Fruit fly (Drosophila melanogaster) whole organism, embryonic: ENCODE results near the gene CG15431.

ENCODE experiments used
- Aef1 ChIP-seq: fragments of 200-800 bp; sonication (Bioruptor generic); IDR thresholded peaks from 3 replicates; pipeline ENCODE4 v1.3.6; 2022; ENCODE audit warnings: missing biosample characterization, missing genetic modification characterization
- Bgb ChIP-seq: fragments of 200-800 bp; sonication (Bioruptor generic); IDR thresholded peaks from 2 replicates; pipeline ENCODE4 v1.3.6; 2022; ENCODE audit warnings: missing biosample characterization, missing genetic modification characterization; ENCODE audit not compliant: partially characterized antibody
- CG10147 ChIP-seq: fragments of 200-800 bp; sonication (Bioruptor generic); optimal IDR thresholded peaks from 2 replicates; lab custom pipeline; 2019; ENCODE audit warnings: missing biosample characterization, mild to moderate bottlenecking, missing genetic modification characterization, moderate library complexity
- CG10209 ChIP-seq: fragments of 200-800 bp; sonication (Bioruptor generic); optimal IDR thresholded peaks from 3 replicates; lab custom pipeline; 2017; ENCODE audit warnings: missing biosample characterization, mild to moderate bottlenecking, missing genetic modification characterization, missing genetic modification reagents
- CG1024 ChIP-seq: fragments of 200-800 bp; sonication (Bioruptor generic); IDR thresholded peaks from 2 replicates; pipeline ENCODE4 v1.3.6; 2022; ENCODE audit warnings: missing biosample characterization, missing genetic modification characterization
- CG12744 ChIP-seq: fragments of 200-800 bp; sonication (Bioruptor generic); optimal IDR thresholded peaks from 2 replicates; lab custom pipeline; 2016; ENCODE audit warnings: missing biosample characterization, missing genetic modification characterization
- CG13287 ChIP-seq: fragments of 200-800 bp; sonication (Bioruptor generic); IDR thresholded peaks from 2 replicates; pipeline ENCODE4 v1.3.6; 2022; ENCODE audit warnings: missing biosample characterization, missing genetic modification characterization; ENCODE audit not compliant: partially characterized antibody
- CG14014 ChIP-seq: fragments of 200-800 bp; sonication (Bioruptor generic); IDR thresholded peaks from 2 replicates; pipeline ENCODE4 v1.3.6; 2022; ENCODE audit warnings: missing biosample characterization, missing genetic modification characterization
- CG16779 ChIP-seq: fragments of 200-800 bp; sonication (Bioruptor generic); IDR thresholded peaks from 2 replicates; pipeline ENCODE4 v1.3.6; 2022; ENCODE audit warnings: missing biosample characterization, missing genetic modification characterization
- CG16813 ChIP-seq: fragments of 200-800 bp; sonication (Bioruptor generic); IDR thresholded peaks from 3 replicates; pipeline ENCODE4 v1.3.6; 2022; ENCODE audit warnings: missing biosample characterization, missing genetic modification characterization; ENCODE audit not compliant: partially characterized antibody
- CG18262 ChIP-seq: fragments of 200-800 bp; optimal IDR thresholded peaks from 3 replicates; lab custom pipeline; 2019; ENCODE audit warnings: missing biosample characterization, mild to moderate bottlenecking, missing genetic modification characterization, moderate library complexity
- CG18764 ChIP-seq: fragments of 200-800 bp; sonication (Bioruptor generic); optimal IDR thresholded peaks from 3 replicates; lab custom pipeline; 2016; ENCODE audit warnings: missing biosample characterization, missing genetic modification characterization
- CG2199 ChIP-seq: fragments of 200-800 bp; sonication (Bioruptor generic); IDR thresholded peaks from 3 replicates; pipeline ENCODE4 v1.3.6; 2022; ENCODE audit warnings: missing biosample characterization, missing genetic modification characterization
- CG32532 ChIP-seq: fragments of 200-800 bp; sonication (Bioruptor generic); IDR thresholded peaks from 2 replicates; pipeline ENCODE4 v1.3.6; 2022; ENCODE audit warnings: missing biosample characterization, missing genetic modification characterization
- CG33557 ChIP-seq: fragments of 200-800 bp; sonication (Bioruptor generic); optimal IDR thresholded peaks from 2 replicates; lab custom pipeline; 2019; ENCODE audit warnings: missing biosample characterization, mild to moderate bottlenecking, missing genetic modification characterization, moderate library complexity
- CG9817 ChIP-seq: fragments of 200-800 bp; sonication (Bioruptor generic); optimal IDR thresholded peaks from 2 replicates; lab custom pipeline; 2018; ENCODE audit warnings: missing biosample characterization, mild to moderate bottlenecking, missing genetic modification characterization, moderate library complexity
- Dip3 ChIP-seq: fragments of 200-800 bp; sonication (Bioruptor generic); optimal IDR thresholded peaks from 3 replicates; lab custom pipeline; 2016; ENCODE audit warnings: missing biosample characterization, missing genetic modification characterization
- Dref ChIP-seq: fragments of 200-800 bp; sonication (Bioruptor generic); IDR thresholded peaks from 2 replicates; pipeline ENCODE4 v1.3.6; 2022; ENCODE audit warnings: missing biosample characterization, missing genetic modification characterization
- HLH3B ChIP-seq: fragments of 200-800 bp; sonication (Bioruptor generic); IDR thresholded peaks from 2 replicates; pipeline ENCODE4 v1.3.6; 2022; ENCODE audit warnings: missing biosample characterization, missing genetic modification characterization
- Lim3 ChIP-seq: fragments of 200-800 bp; sonication (Bioruptor generic); IDR thresholded peaks from 2 replicates; pipeline ENCODE4 v1.3.6; 2022; ENCODE audit warnings: missing biosample characterization, missing genetic modification characterization
- Mes4 ChIP-seq: fragments of 200-800 bp; sonication (Bioruptor generic); optimal IDR thresholded peaks from 2 replicates; lab custom pipeline; 2016; ENCODE audit warnings: missing biosample characterization, missing genetic modification characterization
- NC2β ChIP-seq: fragments of 200-800 bp; sonication (Bioruptor generic); optimal IDR thresholded peaks from 2 replicates; lab custom pipeline; 2016; ENCODE audit warnings: missing biosample characterization, missing genetic modification characterization
- Nf-YA ChIP-seq: fragments of 200-800 bp; sonication (Bioruptor generic); IDR thresholded peaks from 2 replicates; pipeline ENCODE4 v1.3.6; 2022; ENCODE audit warnings: missing biosample characterization, missing genetic modification characterization
- Oaz ChIP-seq: fragments of 200-800 bp; sonication (Bioruptor generic); IDR thresholded peaks from 2 replicates; pipeline ENCODE4 v1.3.6; 2022; ENCODE audit warnings: missing biosample characterization, missing genetic modification characterization
- Scr ChIP-seq: fragments of 200-800 bp; sonication (Bioruptor generic); IDR thresholded peaks from 2 replicates; pipeline ENCODE4 v1.3.6; 2022; ENCODE audit warnings: missing biosample characterization, missing genetic modification characterization; ENCODE audit not compliant: partially characterized antibody
- ap ChIP-seq: fragments of 200-800 bp; sonication (Bioruptor generic); IDR thresholded peaks from 2 replicates; pipeline ENCODE4 v1.3.6; 2022; ENCODE audit warnings: missing biosample characterization, missing genetic modification characterization
- az2 ChIP-seq: fragments of 200-800 bp; sonication (Bioruptor generic); optimal IDR thresholded peaks from 3 replicates; lab custom pipeline; 2016; ENCODE audit warnings: missing biosample characterization, missing genetic modification characterization
- croc ChIP-seq: fragments of 200-800 bp; sonication (Bioruptor generic); conservative IDR thresholded peaks from 3 replicates; pipeline ENCODE4 v1.3.6; 2022; ENCODE audit warnings: missing biosample characterization, missing genetic modification characterization
- danr ChIP-seq: fragments of 200-800 bp; sonication (Bioruptor generic); IDR thresholded peaks from 2 replicates; pipeline ENCODE4 v1.3.6; 2022; ENCODE audit warnings: missing biosample characterization, missing genetic modification characterization
- exex ChIP-seq: fragments of 200-800 bp; sonication (Bioruptor generic); optimal IDR thresholded peaks from 4 replicates; lab custom pipeline; 2018; ENCODE audit warnings: missing biosample characterization, mild to moderate bottlenecking, missing genetic modification characterization, moderate library complexity
- fd3F ChIP-seq: fragments of 200-800 bp; sonication (Bioruptor generic); optimal IDR thresholded peaks from 2 replicates; lab custom pipeline; 2018; ENCODE audit warnings: missing biosample characterization, mild to moderate bottlenecking, missing genetic modification characterization, moderate library complexity
- fd96Cb ChIP-seq: fragments of 200-800 bp; sonication (Bioruptor generic); optimal IDR thresholded peaks from 2 replicates; lab custom pipeline; 2018; ENCODE audit warnings: missing biosample characterization, mild to moderate bottlenecking, missing genetic modification characterization, moderate library complexity
- gem ChIP-seq: fragments of 200-800 bp; sonication (Bioruptor generic); optimal IDR thresholded peaks from 2 replicates; lab custom pipeline; 2019; ENCODE audit warnings: missing biosample characterization, mild to moderate bottlenecking, missing genetic modification characterization, moderate library complexity
- gsb ChIP-seq: fragments of 200-800 bp; sonication (Bioruptor generic); IDR thresholded peaks from 2 replicates; pipeline ENCODE4 v1.3.6; 2022; ENCODE audit warnings: missing biosample characterization, missing genetic modification characterization
- gt ChIP-seq: fragments of 200-800 bp; sonication (Bioruptor generic); IDR thresholded peaks from 2 replicates; pipeline ENCODE4 v1.3.6; 2022; ENCODE audit warnings: missing biosample characterization, missing genetic modification characterization
- hbn ChIP-seq: fragments of 200-800 bp; sonication (Bioruptor generic); IDR thresholded peaks from 2 replicates; pipeline ENCODE4 v1.3.6; 2022; ENCODE audit warnings: missing biosample characterization, missing genetic modification characterization; ENCODE audit not compliant: partially characterized antibody
- kay ChIP-seq: fragments of 200-800 bp; sonication (Bioruptor generic); optimal IDR thresholded peaks from 2 replicates; lab custom pipeline; 2016; ENCODE audit warnings: missing biosample characterization, missing genetic modification characterization
- lbe ChIP-seq: fragments of 200-800 bp; sonication (Bioruptor generic); optimal IDR thresholded peaks from 2 replicates; lab custom pipeline; 2016; ENCODE audit warnings: missing biosample characterization, mild to moderate bottlenecking, missing genetic modification characterization
- lov ChIP-seq, 2 experiments: fragments of 200-800 bp in 1 of 2; fragments of >200 bp in 1 of 2; sonication (Bioruptor generic) in 1 of 2; IDR thresholded peaks in 1 of 2; optimal IDR thresholded peaks in 1 of 2; 2 replicates in 1 of 2; 3 replicates in 1 of 2; pipeline versions ENCODE4 v1.3.6 to Lab custom; 2017 to 2022; ENCODE audit warnings: missing biosample characterization in 1 of 2, missing genetic modification characterization in 1 of 2
- maf-S ChIP-seq: fragments of 200-800 bp; sonication (Bioruptor generic); optimal IDR thresholded peaks from 2 replicates; lab custom pipeline; 2016; ENCODE audit warnings: missing biosample characterization, missing genetic modification characterization
- odd ChIP-seq: fragments of 200-800 bp; sonication (Bioruptor generic); optimal IDR thresholded peaks from 2 replicates; lab custom pipeline; 2017; ENCODE audit warnings: missing biosample characterization, mild to moderate bottlenecking, missing genetic modification characterization
- peb ChIP-seq: fragments of 200-800 bp; sonication (Bioruptor generic); IDR thresholded peaks from 2 replicates; pipeline ENCODE4 v1.3.6; 2022; ENCODE audit warnings: missing biosample characterization, missing genetic modification characterization
- sc ChIP-seq, 3 experiments: fragments of >200 bp in 2 of 3; fragments of 200-800 bp in 1 of 3; sonication (Bioruptor generic) in 1 of 3; optimal IDR thresholded peaks; 2 replicates in 2 of 3; 3 replicates in 1 of 3; lab custom pipeline; 2017; ENCODE audit warnings: mild to moderate bottlenecking in 1 of 3, missing biosample characterization in 1 of 3, missing genetic modification characterization in 1 of 3, missing genetic modification reagents in 1 of 3
- seq ChIP-seq: fragments of 200-800 bp; sonication (Bioruptor generic); IDR thresholded peaks from 2 replicates; pipeline ENCODE4 v1.3.6; 2022; ENCODE audit warnings: missing biosample characterization, missing genetic modification characterization
- slp2 ChIP-seq: fragments of 200-800 bp; sonication (Bioruptor generic); optimal IDR thresholded peaks from 2 replicates; lab custom pipeline; 2016; ENCODE audit warnings: missing biosample characterization, missing genetic modification characterization
- sna ChIP-seq: fragments of 200-800 bp; sonication (Bioruptor generic); IDR thresholded peaks from 2 replicates; pipeline ENCODE4 v1.3.6; 2022; ENCODE audit warnings: missing biosample characterization, missing genetic modification characterization; ENCODE audit not compliant: partially characterized antibody
- stwl ChIP-seq: fragments of 200-800 bp; sonication (Bioruptor generic); optimal IDR thresholded peaks from 3 replicates; lab custom pipeline; 2018; ENCODE audit warnings: missing biosample characterization, mild to moderate bottlenecking, missing genetic modification characterization, moderate library complexity
- trem ChIP-seq: fragments of 200-800 bp; optimal IDR thresholded peaks from 3 replicates; lab custom pipeline; 2019; ENCODE audit warnings: missing biosample characterization, mild to moderate bottlenecking, missing genetic modification characterization, moderate library complexity
- wdn ChIP-seq: fragments of 200-800 bp; sonication (Bioruptor generic); IDR thresholded peaks from 2 replicates; pipeline ENCODE4 v1.3.6; 2022; ENCODE audit warnings: missing biosample characterization, missing genetic modification characterization
- zfh2 ChIP-seq: fragments of 200-800 bp; sonication (Bioruptor generic); optimal IDR thresholded peaks from 2 replicates; lab custom pipeline; 2016; ENCODE audit warnings: missing biosample characterization, missing genetic modification characterization

Gene CG15431

dm6 chr2L:4448582-4449016 lies 7.5 kb upstream of the CG15431 start, which contains the start of gene MFS18 (continued):
- TF ChIP-seq fd96Cb (tag; lab: Kevin White, UChicago) (peak; percentile 100), CG9817 (tag; lab: Kevin White, UChicago) (peak; percentile 87), sc (optimal IDR thresholded peaks at IDR 0.05; lab: Kevin White, UChicago) (no peak), sc (GFP tag; optimal IDR thresholded peaks at IDR 0.05; lab: Kevin White, UChicago) (peak; percentile 93), ap (GFP tag; lab: Robert Waterston, UW) (peak; percentile 98), danr (GFP tag; lab: Robert Waterston, UW) (peak; percentile 97), gt (GFP tag; lab: Robert Waterston, UW) (peak; percentile 96), CG16779 (GFP tag; lab: Robert Waterston, UW) (peak; percentile 98), Bgb (GFP tag; lab: Robert Waterston, UW) (peak; percentile 86), seq (GFP tag; lab: Robert Waterston, UW) (peak; percentile 99), odd (GFP tag; lab: Kevin White, UChicago) (peak; percentile 85), kay (peak; percentile 91), CG18262 (tag; lab: Kevin White, UChicago) (peak; percentile 99), lov (optimal IDR thresholded peaks at IDR 0.05; lab: Kevin White, UChicago) (no peak), lov (GFP tag; IDR thresholded peaks at IDR 0.05; lab: Robert Waterston, UW) (peak; percentile 98), wdn (GFP tag; lab: Robert Waterston, UW) (peak; percentile 98), CG14014 (GFP tag; lab: Robert Waterston, UW) (peak; percentile 99), CG16813 (GFP tag; lab: Robert Waterston, UW) (peak; percentile 59), Scr (GFP tag; lab: Robert Waterston, UW) (peak; percentile 68), maf-S (GFP tag; lab: Kevin White, UChicago) (peak; percentile 97), sna (GFP tag; lab: Robert Waterston, UW) (peak; percentile 43; the same call in 1 of the 2 replicates), CG13287 (peak; percentile 67), trem (tag; lab: Kevin White, UChicago) (peak; percentile 97), Lim3 (peak; percentile 93), gem (tag; lab: Kevin White, UChicago) (peak; percentile 98), Mes4 (GFP tag; lab: Kevin White, UChicago) (peak; percentile 76), Dip3 (GFP tag; lab: Kevin White, UChicago) (peak; percentile 82), Oaz (GFP tag; lab: Robert Waterston, UW) (peak; percentile 97), NC2β (GFP tag; lab: Kevin White, UChicago) (peak; percentile 66), peb (GFP tag; lab: Robert Waterston, UW) (peak; percentile 99), CG1024 (peak; percentile 96), hbn (GFP tag; lab: Robert Waterston, UW) (peak; percentile 46), CG2199 (GFP tag; lab: Robert Waterston, UW) (peak; percentile 99), CG10147 (GFP tag; lab: Kevin White, UChicago) (peak; percentile 87), CG10209 (GFP tag; lab: Kevin White, UChicago) (peak; percentile 97), croc (peak; percentile 98), gsb (GFP tag; lab: Robert Waterston, UW) (peak; percentile 97), Dref (GFP tag; lab: Robert Waterston, UW) (peak; percentile 85), zfh2 (GFP tag; lab: Kevin White, UChicago) (peak; percentile 84), CG18764 (GFP tag; lab: Kevin White, UChicago) (peak; percentile 99), exex (tag; lab: Kevin White, UChicago) (peak; percentile 90), CG12744 (GFP tag; lab: Kevin White, UChicago) (peak; percentile 68), HLH3B (peak; percentile 99), fd3F (GFP tag; lab: Kevin White, UChicago) (peak; percentile 89), stwl (tag; lab: Kevin White, UChicago) (peak; percentile 94), lbe (GFP tag; lab: Kevin White, UChicago) (peak; percentile 93), Aef1 (GFP tag; lab: Robert Waterston, UW) (peak; percentile 98), slp2 (peak; percentile 65), CG32532 (GFP tag; lab: Robert Waterston, UW) (peak; percentile 99), Nf-YA (GFP tag; lab: Robert Waterston, UW) (peak; percentile 98), CG33557 (GFP tag; lab: Kevin White, UChicago) (peak; percentile 87), az2 (GFP tag; lab: Kevin White, UChicago) (peak; percentile 97)
